Fruit fly (Drosophila melanogaster) whole organism, pupa: ENCODE measurements around the gene beat-IIa.

ENCODE experiments used
- CG10348 ChIP-seq: fragments of 200-800 bp; sonication (Bioruptor generic); IDR thresholded peaks from 2 replicates; pipeline ENCODE4 v1.3.6; 2022; ENCODE audit warnings: missing biosample characterization, missing genetic modification characterization
- CG32121 ChIP-seq: fragments of 200-800 bp; sonication (Bioruptor generic); IDR thresholded peaks from 2 replicates; pipeline ENCODE4 v1.3.6; 2022; ENCODE audit warnings: missing biosample characterization, missing genetic modification characterization
- CG4496 ChIP-seq: fragments of 200-800 bp; sonication (Bioruptor generic); IDR thresholded peaks from 3 replicates; pipeline ENCODE4 v1.3.6; 2022; ENCODE audit warnings: missing biosample characterization, missing genetic modification characterization
- EcR ChIP-seq: fragments of 200-800 bp; sonication (Bioruptor generic); optimal IDR thresholded peaks from 3 replicates; lab custom pipeline; 2019; ENCODE audit warnings: missing biosample characterization, missing genetic modification characterization, mild to moderate bottlenecking, moderate library complexity, missing genetic modification reagents
- Pif1A ChIP-seq: fragments of 200-800 bp; sonication (Bioruptor generic); optimal IDR thresholded peaks from 3 replicates; lab custom pipeline; 2016; ENCODE audit warnings: missing biosample characterization, missing genetic modification characterization

DNA sequence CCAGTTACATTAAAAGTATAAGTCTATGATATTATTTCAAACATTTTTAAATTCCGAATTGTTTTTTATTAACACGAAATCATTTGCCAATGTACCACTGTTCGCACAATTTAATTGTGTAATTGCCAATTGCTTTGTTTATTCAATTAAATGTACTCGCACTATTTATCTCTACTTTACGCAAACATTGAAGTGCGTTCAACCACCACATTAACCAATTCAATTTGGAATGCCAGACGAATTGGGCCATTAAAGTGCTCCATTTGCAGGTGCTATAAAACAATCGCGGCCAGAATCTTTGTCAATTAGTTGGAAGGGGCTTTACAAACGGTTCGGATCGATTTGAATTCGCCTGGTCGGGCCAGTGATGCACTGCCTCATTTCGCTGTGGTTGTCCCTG, 44.9 kb upstream of the beat-IIa start, which contains the start of gene CG5863:
- TF ChIP-seq EcR (GFP tag; lab: Kevin White, UChicago) (no peak), CG4496 (GFP tag; lab: Robert Waterston, UW) (no peak), Pif1A (no peak), CG10348 (GFP tag; lab: Robert Waterston, UW) (no peak), CG32121 (no peak)
